Worm (Caenorhabditis elegans): ENCODE measurements around the gene srlf-24.

srlf-24 gene

ce11 chrIV:11094974-11095373, 10.7 kb downstream of the srlf-24 start, which contains the start of gene M7.8:
TSS of gene M7.8 (minus strand) at chrIV:11095085.
- no peak for TF ChIP-seq nhr-12 (tag; optimal IDR thresholded peaks at IDR 0.05)
- TF ChIP-seq fkh-10 (GFP tag; optimal IDR thresholded peaks at IDR 0.05): peak; percentile 76

ce11 chrIV:11094052-11094451, 11.6 kb downstream of the srlf-24 start:
- TF ChIP-seq egl-27 (tag; optimal IDR thresholded peaks at IDR 0.05) (no peak), lsy-12 (tag; optimal IDR thresholded peaks at IDR 0.05) (no peak), nhr-12 (tag; optimal IDR thresholded peaks at IDR 0.05) (no peak), ceh-9 (tag; optimal IDR thresholded peaks at IDR 0.05) (no peak), nhr-11 (tag; optimal IDR thresholded peaks at IDR 0.05) (no peak), fos-1 (tag; optimal IDR thresholded peaks at IDR 0.05) (no peak), lin-15B (tag; optimal IDR thresholded peaks at IDR 0.05) (no peak)

ce11 chrIV:11092502-11093080, 13.0 kb downstream of the srlf-24 start, which contains the start of gene bcc-1:
TSS of gene bcc-1 (minus strand) at chrIV:11092552.
- TF ChIP-seq snpc-4 (tag; optimal IDR thresholded peaks at IDR 0.05): no peak
- no peak for TF ChIP-seq pqm-1 (tag; optimal IDR thresholded peaks at IDR 0.05)
- no peak for TF ChIP-seq daf-12 (tag; optimal IDR thresholded peaks at IDR 0.05)
- TF ChIP-seq ceh-16 (tag; optimal IDR thresholded peaks at IDR 0.05): no peak
- TF ChIP-seq skn-1 (tag; optimal IDR thresholded peaks at IDR 0.05): no peak
- TF ChIP-seq nhr-76 (tag; optimal IDR thresholded peaks at IDR 0.05): no peak
- TF ChIP-seq fos-1 (tag; optimal IDR thresholded peaks at IDR 0.05): no peak
- no peak for TF ChIP-seq nhr-25 (tag; optimal IDR thresholded peaks at IDR 0.05)
- TF ChIP-seq elt-1 (tag; optimal IDR thresholded peaks at IDR 0.05): no peak
- TF ChIP-seq aly-2 (tag; optimal IDR thresholded peaks at IDR 0.05): no peak
- no peak for TF ChIP-seq zag-1 (tag; optimal IDR thresholded peaks at IDR 0.05)
- TF ChIP-seq lsy-12 (tag; optimal IDR thresholded peaks at IDR 0.05): no peak
- TF ChIP-seq ztf-4 (tag; optimal IDR thresholded peaks at IDR 0.05): no peak
- no peak for TF ChIP-seq R02D3.7 (tag; optimal IDR thresholded peaks at IDR 0.05)
- peak in 1 of 3 experiments; percentile 57 for TF ChIP-seq elt-3 (tag; optimal IDR thresholded peaks at IDR 0.05)
- no peak for TF ChIP-seq nfya-1 (tag; optimal IDR thresholded peaks at IDR 0.05; ENCODE audit: insufficient read depth)
- peak; percentile 88 for TF ChIP-seq nhr-23 (tag; optimal IDR thresholded peaks at IDR 0.05)
- TF ChIP-seq nhr-43 (tag; optimal IDR thresholded peaks at IDR 0.05; ENCODE audit: poor library complexity, severe bottlenecking): peak; percentile 0
- peak; percentile 1 for TF ChIP-seq egl-27 (tag; optimal IDR thresholded peaks at IDR 0.05)
- TF ChIP-seq unc-39 (tag; optimal IDR thresholded peaks at IDR 0.05): no peak
- peak; percentile 19 for TF ChIP-seq ceh-28 (tag; optimal IDR thresholded peaks at IDR 0.05)
- no peak for TF ChIP-seq mml-1 (tag; optimal IDR thresholded peaks at IDR 0.05)
- TF ChIP-seq fkh-10 (GFP tag; optimal IDR thresholded peaks at IDR 0.05): no peak
- no peak for TF ChIP-seq nhr-77 (tag; optimal IDR thresholded peaks at IDR 0.05)
- no peak for TF ChIP-seq jun-1 (tag; optimal IDR thresholded peaks at IDR 0.05)
- peak; percentile 69 for TF ChIP-seq unc-62 (GFP tag; optimal IDR thresholded peaks at IDR 0.05)
- TF ChIP-seq nhr-11 (tag; optimal IDR thresholded peaks at IDR 0.05): no peak
- TF ChIP-seq lin-39 (tag; optimal IDR thresholded peaks at IDR 0.05): no peak
- no peak for TF ChIP-seq ZK546.5 (tag; optimal IDR thresholded peaks at IDR 0.05)

DNA sequence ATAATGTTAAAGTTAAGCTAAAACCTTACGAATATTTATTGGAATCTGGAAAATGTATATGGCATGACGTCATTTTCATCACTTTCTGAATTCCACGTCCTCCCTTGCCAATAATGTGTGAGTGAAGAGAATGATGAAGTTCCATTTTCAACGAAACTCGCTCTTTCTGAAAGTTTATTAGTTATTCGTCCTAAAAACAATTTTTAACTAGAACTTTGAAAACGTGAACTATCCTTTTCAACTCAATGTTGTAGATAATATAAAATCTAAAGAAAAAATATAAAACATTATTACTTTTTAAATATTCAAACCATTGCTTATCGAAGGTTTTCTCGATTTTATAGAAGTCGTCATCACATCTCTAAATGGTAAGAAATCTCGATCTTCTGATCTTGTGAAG, 16.1 kb downstream of the srlf-24 start, which contains the start of gene M7.7:
M7.7 (plus strand) TSS at position 301 of the 400 bp plus-strand sequence.
- no peak for TF ChIP-seq eor-1 (tag; optimal IDR thresholded peaks at IDR 0.05)
- TF ChIP-seq pqm-1 (tag; optimal IDR thresholded peaks at IDR 0.05): no peak
- no peak for TF ChIP-seq egl-27 (tag; optimal IDR thresholded peaks at IDR 0.05)
- TF ChIP-seq nhr-237 (tag; optimal IDR thresholded peaks at IDR 0.05): no peak
- TF ChIP-seq ceh-9 (tag; optimal IDR thresholded peaks at IDR 0.05): no peak
- TF ChIP-seq zag-1 (tag; optimal IDR thresholded peaks at IDR 0.05): no peak
- TF ChIP-seq hmg-11 (tag; optimal IDR thresholded peaks at IDR 0.05): no peak
- no peak for TF ChIP-seq elt-1 (tag; optimal IDR thresholded peaks at IDR 0.05)
- no peak for TF ChIP-seq sea-2 (GFP tag; optimal IDR thresholded peaks at IDR 0.05)
- no peak for TF ChIP-seq tbx-2 (tag; optimal IDR thresholded peaks at IDR 0.05)
- no peak for TF ChIP-seq nhr-67 (tag; optimal IDR thresholded peaks at IDR 0.05)
- no peak for TF ChIP-seq ama-1 (optimal IDR thresholded peaks at IDR 0.05)
- TF ChIP-seq unc-62 (GFP tag; optimal IDR thresholded peaks at IDR 0.05): no peak
- TF ChIP-seq snpc-4 (tag; optimal IDR thresholded peaks at IDR 0.05): no peak
- TF ChIP-seq egl-5 (tag; optimal IDR thresholded peaks at IDR 0.05): no peak
- TF ChIP-seq unc-39 (tag; optimal IDR thresholded peaks at IDR 0.05): no peak
- TF ChIP-seq nhr-43 (tag; optimal IDR thresholded peaks at IDR 0.05; ENCODE audit: poor library complexity, severe bottlenecking): no peak
- TF ChIP-seq lin-15B (tag; optimal IDR thresholded peaks at IDR 0.05): no peak
- no peak for TF ChIP-seq nhr-12 (tag; optimal IDR thresholded peaks at IDR 0.05)
